Worm (Caenorhabditis elegans) whole organism, L4 larva: Measurements from ENCODE around the gene C18H9.6.

Source experiments
- D1046.2 ChIP-seq: fragments of 200-800 bp; sonication (Bioruptor generic); IDR thresholded peaks from 2 replicates; pipeline ENCODE4 v1.3.6; 2022; ENCODE audit warnings: missing genetic modification characterization, missing compliant biosample characterization
- F10B5.3 ChIP-seq: sonication (generic microtip); optimal IDR thresholded peaks from 2 replicates; lab custom pipeline; 2016; ENCODE audit warnings: mild to moderate bottlenecking, missing genetic modification characterization, missing compliant biosample characterization
- F37D6.2 ChIP-seq: sonication (generic microtip); optimal IDR thresholded peaks from 2 replicates; lab custom pipeline; 2016; ENCODE audit warnings: mild to moderate bottlenecking, missing genetic modification characterization, missing compliant biosample characterization
- F49E8.2 ChIP-seq: sonication (generic microtip); optimal IDR thresholded peaks from 2 replicates; lab custom pipeline; 2016; ENCODE audit warnings: missing compliant biosample characterization, mild to moderate bottlenecking, missing genetic modification characterization, borderline replicate concordance
- T26A8.4 ChIP-seq: fragments of 200-800 bp; sonication (Bioruptor generic); IDR thresholded peaks from 2 replicates; pipeline ENCODE4 v1.3.6; 2022; ENCODE audit warnings: missing genetic modification characterization, missing compliant biosample characterization
- Y105C5A.15 ChIP-seq: fragments of 200-800 bp; sonication (Bioruptor generic); IDR thresholded peaks from 2 replicates; pipeline ENCODE4 v1.3.6; 2022; ENCODE audit warnings: missing genetic modification characterization, missing compliant biosample characterization
- Y48G9A.11 ChIP-seq: fragments of 200-800 bp; sonication (Bioruptor generic); IDR thresholded peaks from 2 replicates; pipeline ENCODE4 v1.3.6; 2022; ENCODE audit warnings: missing genetic modification reagents, missing genetic modification characterization, missing compliant biosample characterization
- Y75B8A.6 ChIP-seq: fragments of 200-800 bp; sonication (Bioruptor generic); IDR thresholded peaks from 2 replicates; pipeline ENCODE4 v1.3.6; 2022; ENCODE audit warnings: missing genetic modification reagents, missing genetic modification characterization, missing compliant biosample characterization
- ZK546.5 ChIP-seq, 2 experiments: sonication (generic microtip); optimal IDR thresholded peaks; 2 replicates each; lab custom pipeline; 2017; ENCODE audit warnings: missing biosample characterization in 2 of 2, missing genetic modification characterization in 2 of 2
- aly-2 ChIP-seq: sonication (generic microtip); optimal IDR thresholded peaks from 2 replicates; lab custom pipeline; 2018; ENCODE audit warnings: missing biosample characterization, missing genetic modification characterization
- arid-1 ChIP-seq: fragments of 200-800 bp; sonication (Bioruptor generic); conservative IDR thresholded peaks from 2 replicates; pipeline ENCODE4 v1.3.6; 2022; ENCODE audit warnings: missing genetic modification reagents, missing genetic modification characterization, missing compliant biosample characterization
- attf-4 ChIP-seq: sonication (generic microtip); optimal IDR thresholded peaks from 3 replicates; lab custom pipeline; 2017; ENCODE audit warnings: missing biosample characterization, missing genetic modification characterization
- ceh-32 ChIP-seq: sonication (generic microtip); optimal IDR thresholded peaks from 2 replicates; lab custom pipeline; 2016; ENCODE audit warnings: mild to moderate bottlenecking, missing genetic modification characterization, missing compliant biosample characterization; ENCODE audit not compliant: poor library complexity
- ceh-44 ChIP-seq: fragments of 200-800 bp; sonication (Bioruptor generic); IDR thresholded peaks from 2 replicates; pipeline ENCODE4 v1.3.6; 2022; ENCODE audit warnings: missing genetic modification reagents, missing genetic modification characterization, missing compliant biosample characterization
- ceh-62 ChIP-seq: sonication (generic microtip); optimal IDR thresholded peaks from 2 replicates; lab custom pipeline; 2017; ENCODE audit warnings: missing biosample characterization, missing genetic modification characterization
- cey-2 ChIP-seq: sonication (generic microtip); optimal IDR thresholded peaks from 3 replicates; lab custom pipeline; 2017; ENCODE audit warnings: missing genetic modification characterization, mild to moderate bottlenecking, missing compliant biosample characterization, antibody characterized with exemption, borderline replicate concordance; ENCODE audit not compliant: insufficient read depth
- ctbp-1 ChIP-seq: fragments of 200-800 bp; sonication (Bioruptor generic); IDR thresholded peaks from 2 replicates; pipeline ENCODE4 v1.3.6; 2022; ENCODE audit warnings: missing genetic modification reagents, missing genetic modification characterization, missing compliant biosample characterization
- daf-12 ChIP-seq: fragments of 150-350 bp; optimal IDR thresholded peaks from 2 replicates; lab custom pipeline; 2014; ENCODE audit warnings: missing biosample characterization, missing genetic modification reagents, missing genetic modification characterization
- daf-8 ChIP-seq: fragments of 200-800 bp; sonication (Bioruptor generic); IDR thresholded peaks from 2 replicates; pipeline ENCODE4 v1.3.6; 2022; ENCODE audit warnings: missing genetic modification characterization, missing compliant biosample characterization
- dmd-9 ChIP-seq: fragments of 200-800 bp; sonication (Bioruptor generic); IDR thresholded peaks from 2 replicates; pipeline ENCODE4 v1.3.6; 2022; ENCODE audit warnings: missing genetic modification reagents, missing genetic modification characterization, missing compliant biosample characterization
- duxl-1 ChIP-seq: sonication (generic microtip); optimal IDR thresholded peaks from 2 replicates; lab custom pipeline; 2016; ENCODE audit warnings: mild to moderate bottlenecking, missing genetic modification characterization, moderate library complexity, missing compliant biosample characterization; ENCODE audit not compliant: poor library complexity
- egl-27 ChIP-seq: sonication (generic microtip); optimal IDR thresholded peaks from 3 replicates; lab custom pipeline; 2017; ENCODE audit warnings: missing biosample characterization, missing genetic modification reagents, missing genetic modification characterization
- hif-1 ChIP-seq, 2 experiments: sonication (generic microtip); optimal IDR thresholded peaks; 2 replicates each; lab custom pipeline; 2016 to 2017; ENCODE audit warnings: missing compliant biosample characterization in 2 of 2, missing genetic modification characterization in 2 of 2, missing genetic modification reagents in 2 of 2, missing genotype in 2 of 2, mild to moderate bottlenecking in 1 of 2
- hlh-11 ChIP-seq: fragments of 200-800 bp; sonication (Bioruptor generic); optimal IDR thresholded peaks from 2 replicates; lab custom pipeline; 2018; ENCODE audit warnings: mild to moderate bottlenecking, missing genetic modification characterization, missing compliant biosample characterization
- hmg-1.1 ChIP-seq: fragments of 200-800 bp; sonication (Bioruptor generic); IDR thresholded peaks from 2 replicates; pipeline ENCODE4 v1.3.6; 2022; ENCODE audit warnings: missing genetic modification reagents, missing genetic modification characterization, missing compliant biosample characterization
- jun-1 ChIP-seq: fragments of 150-350 bp; optimal IDR thresholded peaks from 2 replicates; lab custom pipeline; 2014; ENCODE audit warnings: missing biosample characterization, missing genetic modification reagents, missing genetic modification characterization
- lin-13 ChIP-seq: fragments of 150-350 bp; optimal IDR thresholded peaks from 2 replicates; lab custom pipeline; 2014; ENCODE audit warnings: missing biosample characterization, missing genetic modification reagents, missing genetic modification characterization
- lir-3 ChIP-seq: sonication (generic microtip); optimal IDR thresholded peaks from 2 replicates; lab custom pipeline; 2016; ENCODE audit warnings: mild to moderate bottlenecking, missing genetic modification characterization, missing compliant biosample characterization
- lsy-2 ChIP-seq, 2 experiments: fragments of 150-350 bp in 1 of 2; sonication (generic microtip) in 1 of 2; optimal IDR thresholded peaks; 2 replicates each; lab custom pipeline; 2014 to 2017; ENCODE audit warnings: missing biosample characterization in 2 of 2, missing genetic modification characterization in 2 of 2
- mes-2 ChIP-seq: sonication (generic microtip); optimal IDR thresholded peaks from 2 replicates; lab custom pipeline; 2016; ENCODE audit warnings: missing genotype, mild to moderate bottlenecking, missing genetic modification characterization, missing compliant biosample characterization; ENCODE audit not compliant: poor library complexity, severe bottlenecking
- mxl-2 ChIP-seq: fragments of 200-800 bp; sonication (Bioruptor generic); conservative IDR thresholded peaks from 2 replicates; pipeline ENCODE4 v1.3.6; 2022; ENCODE audit warnings: missing genetic modification reagents, missing genetic modification characterization, missing compliant biosample characterization
- nhr-10 ChIP-seq: fragments of 150-350 bp; optimal IDR thresholded peaks from 2 replicates; lab custom pipeline; 2014; ENCODE audit warnings: missing biosample characterization, missing genetic modification characterization
- nhr-102 ChIP-seq: sonication (generic microtip); optimal IDR thresholded peaks from 2 replicates; lab custom pipeline; 2016; ENCODE audit warnings: mild to moderate bottlenecking, missing genetic modification characterization, moderate library complexity, missing compliant biosample characterization
- nhr-237 ChIP-seq: sonication (generic microtip); optimal IDR thresholded peaks from 2 replicates; lab custom pipeline; 2017; ENCODE audit warnings: missing biosample characterization, missing genetic modification characterization
- nhr-28 ChIP-seq: fragments of 150-350 bp; optimal IDR thresholded peaks from 2 replicates; lab custom pipeline; 2014; ENCODE audit warnings: missing biosample characterization, missing genetic modification characterization
- nhr-76 ChIP-seq: fragments of 150-350 bp; optimal IDR thresholded peaks from 2 replicates; lab custom pipeline; 2014; ENCODE audit warnings: missing biosample characterization, missing genetic modification characterization
- php-3 ChIP-seq: fragments of 200-800 bp; sonication (Bioruptor generic); IDR thresholded peaks from 2 replicates; pipeline ENCODE4 v1.3.6; 2022; ENCODE audit warnings: missing genetic modification reagents, missing genetic modification characterization, missing compliant biosample characterization
- pqm-1 ChIP-seq: sonication (generic microtip); optimal IDR thresholded peaks from 2 replicates; lab custom pipeline; 2017; ENCODE audit warnings: missing biosample characterization, missing genetic modification characterization
- saeg-2 ChIP-seq: fragments of 200-800 bp; sonication (Bioruptor generic); IDR thresholded peaks from 2 replicates; pipeline ENCODE4 v1.3.6; 2022; ENCODE audit warnings: missing genetic modification reagents, missing genetic modification characterization, missing compliant biosample characterization
- snpc-4 ChIP-seq: fragments of 150-350 bp; optimal IDR thresholded peaks from 2 replicates; lab custom pipeline; 2014; ENCODE audit warnings: missing biosample characterization, missing genetic modification characterization
- tag-97 ChIP-seq: fragments of 200-800 bp; sonication (Bioruptor generic); IDR thresholded peaks from 2 replicates; pipeline ENCODE4 v1.3.6; 2022; ENCODE audit warnings: missing genetic modification characterization, missing compliant biosample characterization
- zag-1 ChIP-seq: fragments of 150-350 bp; optimal IDR thresholded peaks from 2 replicates; lab custom pipeline; 2014; ENCODE audit warnings: missing biosample characterization, missing genetic modification characterization
- zfp-2 ChIP-seq: sonication (generic microtip); optimal IDR thresholded peaks from 2 replicates; lab custom pipeline; 2016; ENCODE audit warnings: mild to moderate bottlenecking, missing genetic modification characterization, missing compliant biosample characterization
- zfp-3 ChIP-seq: fragments of 200-800 bp; sonication (Bioruptor generic); conservative IDR thresholded peaks from 2 replicates; pipeline ENCODE4 v1.3.6; 2022; ENCODE audit warnings: missing genetic modification reagents, missing genetic modification characterization, missing compliant biosample characterization
- zip-11 ChIP-seq: fragments of 200-800 bp; sonication (Bioruptor generic); IDR thresholded peaks from 2 replicates; pipeline ENCODE4 v1.3.6; 2022; ENCODE audit warnings: missing genetic modification characterization, missing compliant biosample characterization
- ztf-7 ChIP-seq: fragments of 150-350 bp; optimal IDR thresholded peaks from 2 replicates; lab custom pipeline; 2014; ENCODE audit warnings: missing biosample characterization, missing genetic modification characterization

The C18H9.6 gene

DNA sequence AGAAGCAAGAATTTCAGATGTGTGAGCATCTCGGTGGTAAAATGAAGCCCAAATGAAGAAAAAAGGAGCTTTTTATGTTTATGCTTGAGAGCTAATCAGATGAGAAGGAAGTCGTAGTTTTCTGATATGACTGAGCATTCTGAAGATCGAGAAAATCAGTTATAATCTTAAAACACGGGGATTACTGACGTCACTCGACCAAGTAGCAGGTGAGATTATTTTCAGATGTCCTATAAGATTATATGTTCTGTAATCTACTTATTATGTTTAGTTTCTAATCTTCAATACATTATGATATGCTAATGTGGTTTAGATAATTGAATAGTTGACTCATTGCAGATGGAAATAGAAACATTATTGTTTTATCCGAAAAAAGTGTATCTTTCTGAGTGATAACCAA is 44.4 kb upstream of the C18H9.6 start, which contains the start of gene ins-14:
TSS of gene ins-14 (minus strand) at position 32 of the 400 bp plus-strand sequence.
- no peak for TF ChIP-seq nhr-28 (tag; lab: Kevin White, UChicago)
- no peak for TF ChIP-seq attf-4 (tag; lab: Kevin White, UChicago)
- no peak for TF ChIP-seq lsy-2 (tag; optimal IDR thresholded peaks at IDR 0.05; lab: Kevin White, UChicago)
- no peak for TF ChIP-seq aly-2
- TF ChIP-seq snpc-4 = no peak
- no peak for TF ChIP-seq lin-13 (GFP tag; lab: Kevin White, UChicago)
- TF ChIP-seq F37D6.2 (tag; lab: Kevin White, UChicago) = no peak
- TF ChIP-seq cey-2 = no peak
- TF ChIP-seq egl-27 (tag; lab: Kevin White, UChicago) = no peak
- no peak for TF ChIP-seq zfp-2 (tag; lab: Kevin White, UChicago)
- TF ChIP-seq ctbp-1 (GFP tag; lab: Robert Waterston, UW) = no peak
- TF ChIP-seq zip-11 = no peak
- no peak for TF ChIP-seq D1046.2 (GFP tag; lab: Robert Waterston, UW)
- TF ChIP-seq ceh-32 (tag; lab: Kevin White, UChicago) = no peak
- TF ChIP-seq mxl-2 (GFP tag; lab: Robert Waterston, UW) = no peak
- no peak for TF ChIP-seq F49E8.2 (tag; lab: Kevin White, UChicago)
- no peak for TF ChIP-seq jun-1 (tag; lab: Kevin White, UChicago)

DNA sequence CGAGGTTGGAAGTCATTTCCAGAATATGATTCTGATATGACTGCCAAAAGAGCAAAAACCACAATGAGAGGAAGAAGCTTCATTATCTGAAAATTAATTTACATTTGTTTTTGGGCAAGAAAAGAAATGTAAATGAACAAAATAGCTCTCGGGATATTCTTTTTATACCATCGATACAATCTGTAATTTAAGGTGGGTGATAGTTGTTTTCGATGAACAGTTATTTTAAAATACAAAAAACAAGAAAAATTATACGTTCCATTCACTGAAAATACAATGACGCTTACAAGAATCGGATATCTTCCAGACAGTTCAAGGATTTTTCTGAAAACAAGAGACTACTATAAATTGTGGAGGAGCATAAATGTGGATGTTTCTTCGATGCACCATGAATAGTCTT is 43.2 kb upstream of the C18H9.6 start, which contains the start of gene ins-15:
TSS of gene ins-15 (minus strand) at position 101 of the 400 bp plus-strand sequence.
- TF ChIP-seq nhr-10 (tag; lab: Kevin White, UChicago) (no peak), pqm-1 (no peak), zfp-3 (GFP tag; lab: Robert Waterston, UW) (no peak), duxl-1 (tag; lab: Kevin White, UChicago) (no peak)

DNA sequence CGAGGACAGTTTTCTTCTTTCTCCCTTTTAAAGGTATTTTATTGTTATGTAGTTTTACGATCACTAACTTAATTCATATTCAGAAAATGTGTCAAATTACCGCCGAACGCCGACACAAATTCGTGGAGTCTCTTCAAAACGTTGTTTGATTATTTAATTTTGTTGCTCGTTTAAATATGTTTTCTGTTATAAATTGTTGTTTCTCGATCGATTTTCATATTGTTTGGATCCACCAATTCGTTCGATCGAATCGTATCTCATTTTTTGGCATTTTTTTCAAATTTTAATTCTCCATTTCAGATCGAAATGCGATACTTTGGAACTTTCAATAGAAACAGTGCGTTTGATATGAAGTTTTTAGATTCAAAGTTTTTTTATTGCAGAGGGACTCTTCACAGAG is 41.2 kb upstream of the C18H9.6 start, which contains the start of gene F41G3.6:
TSS of gene F41G3.6 (plus strand) at position 301 of the 400 bp plus-strand sequence.
- TF ChIP-seq nhr-10 (tag; lab: Kevin White, UChicago) = no peak
- TF ChIP-seq ztf-7 = no peak
- TF ChIP-seq daf-8 (GFP tag; lab: Robert Waterston, UW) = no peak

DNA sequence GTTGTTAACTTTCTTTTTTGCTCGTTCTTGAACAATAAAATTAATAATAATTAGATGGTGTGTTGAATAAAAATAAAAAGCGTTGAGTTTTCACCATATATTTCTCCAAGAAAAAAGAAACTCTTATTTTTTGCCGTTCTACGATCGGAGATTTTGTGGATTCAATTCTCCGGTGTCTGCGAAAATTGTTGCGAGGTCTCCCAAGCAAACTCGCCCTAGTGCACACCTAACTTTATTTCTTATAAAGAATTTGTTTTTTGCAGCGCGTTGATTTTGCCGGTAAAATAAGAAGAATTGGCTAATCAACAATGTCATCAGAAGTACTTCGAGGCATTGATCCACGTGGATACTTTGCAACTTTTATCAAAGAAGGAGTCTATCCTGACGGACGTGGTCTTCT is 40.0 kb upstream of the C18H9.6 start, which contains the start of gene exos-8:
TSS of gene exos-8 (plus strand) at position 264 of the 400 bp plus-strand sequence.
- TF ChIP-seq dmd-9 (GFP tag; lab: Robert Waterston, UW) (peak; percentile 51; the same call in 1 of the 2 replicates), hif-1 (tag; optimal IDR thresholded peaks at IDR 0.05; lab: Kevin White, UChicago) (peak in 1 of 2 experiments; percentile 78), Y75B8A.6 (GFP tag; lab: Robert Waterston, UW) (no peak), daf-12 (tag; lab: Kevin White, UChicago) (no peak), zfp-2 (tag; lab: Kevin White, UChicago) (no peak), hmg-1.1 (GFP tag; lab: Robert Waterston, UW) (peak; percentile 58; the same call in 1 of the 2 replicates), F10B5.3 (tag; lab: Kevin White, UChicago) (no peak), ctbp-1 (GFP tag; lab: Robert Waterston, UW) (no peak), T26A8.4 (GFP tag; lab: Robert Waterston, UW) (no peak), lir-3 (no peak), mes-2 (tag; lab: Kevin White, UChicago) (peak; percentile 96), arid-1 (GFP tag; lab: Robert Waterston, UW) (no peak), hlh-11 (tag; lab: Kevin White, UChicago) (peak; percentile 21), jun-1 (tag; lab: Kevin White, UChicago) (no peak), Y48G9A.11 (GFP tag; lab: Robert Waterston, UW) (no peak), ZK546.5 (tag; optimal IDR thresholded peaks at IDR 0.05; lab: Kevin White, UChicago) (no peak), ztf-7 (no peak), pqm-1 (no peak), zag-1 (no peak), nhr-237 (tag; lab: Kevin White, UChicago) (no peak), F49E8.2 (tag; lab: Kevin White, UChicago) (no peak), Y105C5A.15 (no peak), tag-97 (GFP tag; lab: Robert Waterston, UW) (no peak), saeg-2 (GFP tag; lab: Robert Waterston, UW) (no peak), nhr-102 (tag; lab: Kevin White, UChicago) (no peak), php-3 (GFP tag; lab: Robert Waterston, UW) (no peak), nhr-76 (tag; lab: Kevin White, UChicago) (no peak), ceh-44 (no peak), ceh-62 (tag; lab: Kevin White, UChicago) (no peak)
